Fruit fly (Drosophila melanogaster): ENCODE data around the gene Dhc16F.

Dhc16F gene

dm6 chrX:18090333-18090732 lies 26.1 kb downstream of the Dhc16F start, which contains the start of gene Swt1 (continued):
- TF ChIP-seq CG1529 (GFP tag; optimal IDR thresholded peaks at IDR 0.05) (no peak), CG2199 (GFP tag; IDR thresholded peaks at IDR 0.05) (no peak), stc (GFP tag; IDR thresholded peaks at IDR 0.05) (no peak), CG1603 (tag; optimal IDR thresholded peaks at IDR 0.05) (peak; percentile 44), CG14710 (tag; optimal IDR thresholded peaks at IDR 0.05) (peak; percentile 16), CG3726 (GFP tag; IDR thresholded peaks at IDR 0.05) (no peak), Tbp (GFP tag; optimal IDR thresholded peaks at IDR 0.05) (no peak), Dp (GFP tag; optimal IDR thresholded peaks at IDR 0.05) (no peak), CG13894 (tag; optimal IDR thresholded peaks at IDR 0.05) (no peak), CG42726 (GFP tag; IDR thresholded peaks at IDR 0.05; ENCODE audit: partially characterized antibody) (peak; percentile 85; the same call in 1 of the 2 replicates), CG8290 (GFP tag; optimal IDR thresholded peaks at IDR 0.05) (peak; percentile 72), CG8290 (tag; optimal IDR thresholded peaks at IDR 0.05) (peak; percentile 91 to 93), Doc2 (GFP tag; IDR thresholded peaks at IDR 0.05) (no peak), pita (GFP tag; optimal IDR thresholded peaks at IDR 0.05) (no peak), dysf (GFP tag; IDR thresholded peaks at IDR 0.05) (no peak), Dbx (GFP tag; IDR thresholded peaks at IDR 0.05) (peak; percentile 36; the same call in 1 of the 3 replicates), CG34422 (GFP tag; IDR thresholded peaks at IDR 0.05) (no peak), inv (GFP tag; IDR thresholded peaks at IDR 0.05; ENCODE audit: partially characterized antibody) (peak; percentile 87), zfh2 (GFP tag; optimal IDR thresholded peaks at IDR 0.05) (peak; percentile 4), Sox100B (GFP tag; optimal IDR thresholded peaks at IDR 0.05) (no peak), gsb-n (tag; optimal IDR thresholded peaks at IDR 0.05) (no peak), row (GFP tag; IDR thresholded peaks at IDR 0.05) (peak; percentile 72), CG13424 (tag; optimal IDR thresholded peaks at IDR 0.05) (no peak), CG15601 (tag; optimal IDR thresholded peaks at IDR 0.05) (no peak), yki (optimal IDR thresholded peaks at IDR 0.05) (no peak), Doc3 (GFP tag; IDR thresholded peaks at IDR 0.05; ENCODE audit: partially characterized antibody) (peak; percentile 88), Rfx (GFP tag; IDR thresholded peaks at IDR 0.05) (peak; percentile 44; the same call in 1 of the 2 replicates), nmo (GFP tag; optimal IDR thresholded peaks at IDR 0.05) (peak; percentile 18), CG5245 (GFP tag; optimal IDR thresholded peaks at IDR 0.05) (no peak), twi (tag; optimal IDR thresholded peaks at IDR 0.05) (no peak), abd-A (tag; optimal IDR thresholded peaks at IDR 0.05) (no peak), Nf-YA (GFP tag; IDR thresholded peaks at IDR 0.05) (no peak), Xrp1 (GFP tag; IDR thresholded peaks at IDR 0.05) (no peak), Fer2 (tag; optimal IDR thresholded peaks at IDR 0.05) (no peak), pan (optimal IDR thresholded peaks at IDR 0.05) (no peak), pan (GFP tag; optimal IDR thresholded peaks at IDR 0.05 in 1 of 2, IDR thresholded peaks at IDR 0.05 in 1 of 2) (no peak), tna (GFP tag; IDR thresholded peaks at IDR 0.05; ENCODE audit: partially characterized antibody) (peak; percentile 74), CG11456 (GFP tag; IDR thresholded peaks at IDR 0.05) (no peak), C15 (GFP tag; IDR thresholded peaks at IDR 0.05) (no peak), CG1832 (GFP tag; optimal IDR thresholded peaks at IDR 0.05) (no peak), CG43689 (GFP tag; IDR thresholded peaks at IDR 0.05) (no peak), nerfin-2 (GFP tag; IDR thresholded peaks at IDR 0.05; ENCODE audit: partially characterized antibody) (peak; percentile 75), CG11504 (tag; optimal IDR thresholded peaks at IDR 0.05) (peak; percentile 30), trh (GFP tag; optimal IDR thresholded peaks at IDR 0.05) (no peak), CG13287 (GFP tag; IDR thresholded peaks at IDR 0.05; ENCODE audit: partially characterized antibody) (peak; percentile 90), tin (GFP tag; optimal IDR thresholded peaks at IDR 0.05) (no peak), CG17361 (GFP tag; IDR thresholded peaks at IDR 0.05) (no peak), CG9876 (GFP tag; optimal IDR thresholded peaks at IDR 0.05) (no peak), CG30403 (GFP tag; optimal IDR thresholded peaks at IDR 0.05) (no peak), CG6791 (GFP tag; IDR thresholded peaks at IDR 0.05; ENCODE audit: partially characterized antibody) (peak; percentile 95), Antp (GFP tag; optimal IDR thresholded peaks at IDR 0.05) (no peak), chif (GFP tag; optimal IDR thresholded peaks at IDR 0.05) (no peak)
